Worm (Caenorhabditis elegans): ENCODE data around the gene tag-124.

tag-124 gene

ce11 chrII:9592737-9593136 lies 1.6 kb downstream of the tag-124 start, which contains the start of gene parp-2:
parp-2 (plus strand) TSS chrII:9593037.
- TF ChIP-seq lin-13 (tag; optimal IDR thresholded peaks at IDR 0.05) = no peak
- TF ChIP-seq sptf-1 (tag; optimal IDR thresholded peaks at IDR 0.05) = no peak
- TF ChIP-seq bed-3 (GFP tag; optimal IDR thresholded peaks at IDR 0.05) = no peak
- no peak for TF ChIP-seq nhr-237 (tag; optimal IDR thresholded peaks at IDR 0.05)
- no peak for TF ChIP-seq lin-32 (GFP tag; optimal IDR thresholded peaks at IDR 0.05)
- TF ChIP-seq nhr-12 (tag; optimal IDR thresholded peaks at IDR 0.05) = no peak
- TF ChIP-seq nhr-28 (tag; optimal IDR thresholded peaks at IDR 0.05) = no peak
- no peak for TF ChIP-seq blmp-1 (tag; optimal IDR thresholded peaks at IDR 0.05)
- TF ChIP-seq elt-3 (tag; optimal IDR thresholded peaks at IDR 0.05) = no peak
- no peak for TF ChIP-seq ceh-43 (GFP tag; optimal IDR thresholded peaks at IDR 0.05)
- TF ChIP-seq mab-5 (tag; optimal IDR thresholded peaks at IDR 0.05) = no peak
- TF ChIP-seq unc-120 (tag; optimal IDR thresholded peaks at IDR 0.05; ENCODE audit: poor library complexity, severe bottlenecking) = no peak

ce11 chrII:9594924-9595323 lies 3.8 kb downstream of the tag-124 start, which contains the start of gene E02H1.5:
E02H1.5 (plus strand) TSS chrII:9595224.
- TF ChIP-seq lin-32 (GFP tag; optimal IDR thresholded peaks at IDR 0.05) (no peak), flh-1 (GFP tag; optimal IDR thresholded peaks at IDR 0.05) (no peak), ceh-43 (GFP tag; optimal IDR thresholded peaks at IDR 0.05) (no peak), ztf-11 (tag; optimal IDR thresholded peaks at IDR 0.05) (no peak), ceh-83 (GFP tag; optimal IDR thresholded peaks at IDR 0.05) (no peak), tbx-8 (GFP tag; optimal IDR thresholded peaks at IDR 0.05) (no peak), lsy-2 (tag; optimal IDR thresholded peaks at IDR 0.05) (no peak), nhr-237 (tag; optimal IDR thresholded peaks at IDR 0.05) (no peak), M03D4.4 (tag; optimal IDR thresholded peaks at IDR 0.05) (no peak), bed-3 (GFP tag; optimal IDR thresholded peaks at IDR 0.05) (no peak), mep-1 (tag; optimal IDR thresholded peaks at IDR 0.05) (no peak), nhr-76 (tag; optimal IDR thresholded peaks at IDR 0.05) (no peak), ceh-39 (tag; optimal IDR thresholded peaks at IDR 0.05) (no peak)

ce11 chrII:9596401-9596800 lies 5.3 kb downstream of the tag-124 start, which contains the start of gene E02H1.6:
E02H1.6 (plus strand) TSS chrII:9596701.
- no peak for TF ChIP-seq nhr-12 (tag; optimal IDR thresholded peaks at IDR 0.05)

ce11 chrII:9597516-9598047 lies 6.5 kb downstream of the tag-124 start, which contains the start of gene mrpl-53:
mrpl-53 (plus strand) TSS chrII:9597622.
- no peak for TF ChIP-seq blmp-1 (tag; optimal IDR thresholded peaks at IDR 0.05)
- TF ChIP-seq flh-1 (GFP tag; optimal IDR thresholded peaks at IDR 0.05) = no peak
- TF ChIP-seq zip-8 (tag; optimal IDR thresholded peaks at IDR 0.05) = no peak
- TF ChIP-seq sptf-1 (tag; optimal IDR thresholded peaks at IDR 0.05) = no peak
- no peak for TF ChIP-seq nhr-237 (tag; optimal IDR thresholded peaks at IDR 0.05)
- no peak for TF ChIP-seq ceh-43 (GFP tag; optimal IDR thresholded peaks at IDR 0.05)
- no peak for TF ChIP-seq ces-1 (GFP tag; optimal IDR thresholded peaks at IDR 0.05)
- TF ChIP-seq lin-13 (tag; optimal IDR thresholded peaks at IDR 0.05) = no peak
- TF ChIP-seq nhr-76 (tag; optimal IDR thresholded peaks at IDR 0.05) = no peak
- TF ChIP-seq sem-2 (GFP tag; optimal IDR thresholded peaks at IDR 0.05) = no peak
- no peak for TF ChIP-seq mab-5 (tag; optimal IDR thresholded peaks at IDR 0.05)
- TF ChIP-seq pha-4 (tag; optimal IDR thresholded peaks at IDR 0.05) = no peak
- no peak for TF ChIP-seq unc-120 (tag; optimal IDR thresholded peaks at IDR 0.05; ENCODE audit: poor library complexity, severe bottlenecking)
- no peak for TF ChIP-seq snpc-4 (tag; optimal IDR thresholded peaks at IDR 0.05)
- TF ChIP-seq bed-3 (GFP tag; optimal IDR thresholded peaks at IDR 0.05) = no peak
- no peak for TF ChIP-seq mep-1 (tag; optimal IDR thresholded peaks at IDR 0.05)
- TF ChIP-seq nhr-2 (tag; optimal IDR thresholded peaks at IDR 0.05) = no peak
- TF ChIP-seq elt-3 (tag; optimal IDR thresholded peaks at IDR 0.05) = no peak
- no peak for TF ChIP-seq tbx-8 (GFP tag; optimal IDR thresholded peaks at IDR 0.05)
- TF ChIP-seq ztf-11 (tag; optimal IDR thresholded peaks at IDR 0.05) = no peak

- no peak for TF ChIP-seq ceh-83 (GFP tag; optimal IDR thresholded peaks at IDR 0.05)
- no peak for TF ChIP-seq mls-2 (tag; optimal IDR thresholded peaks at IDR 0.05)
- TF ChIP-seq ztf-11 (tag; optimal IDR thresholded peaks at IDR 0.05) = no peak
- no peak for TF ChIP-seq nhr-237 (tag; optimal IDR thresholded peaks at IDR 0.05)
- no peak for TF ChIP-seq tbx-8 (GFP tag; optimal IDR thresholded peaks at IDR 0.05)
These were observed 9.1 kb downstream of the tag-124 start for ce11 chrII:9600022-9600722.

- TF ChIP-seq drap-1 (GFP tag; optimal IDR thresholded peaks at IDR 0.05) (no peak), unc-39 (tag; optimal IDR thresholded peaks at IDR 0.05) (no peak), unc-120 (tag; optimal IDR thresholded peaks at IDR 0.05; ENCODE audit: poor library complexity, severe bottlenecking) (peak; percentile 5), nhr-237 (tag; optimal IDR thresholded peaks at IDR 0.05) (no peak)
These were observed 10.0 kb downstream of the tag-124 start for ce11 chrII:9601069-9601468.
